Fruit fly (Drosophila melanogaster): ENCODE results near the gene CG5707.

The CG5707 gene

dm6 chr3L:2191994-2192450 is at the start of gene CG5707:
TSS of gene CG5707 (minus strand) at chr3L:2192221.
- TF ChIP-seq Hr96 (GFP tag; optimal IDR thresholded peaks at IDR 0.05) (peak; percentile 35), toe (GFP tag; optimal IDR thresholded peaks at IDR 0.05) (peak; percentile 38), kay (GFP tag; ENCODE audit: borderline replicate concordance) (peak; percentile 82), CG12768 (GFP tag; optimal IDR thresholded peaks at IDR 0.05) (peak; percentile 35), cnc (optimal IDR thresholded peaks at IDR 0.05) (peak in 1 of 2 experiments; percentile 54), Clk (GFP tag; optimal IDR thresholded peaks at IDR 0.05) (no peak), Mnt (GFP tag; optimal IDR thresholded peaks at IDR 0.05) (peak; percentile 45), bab1 (GFP tag; optimal IDR thresholded peaks at IDR 0.05) (peak; percentile 10), CG5204 (GFP tag; optimal IDR thresholded peaks at IDR 0.05) (peak; percentile 16), CG33017 (tag; optimal IDR thresholded peaks at IDR 0.05) (no peak), ovo (GFP tag; optimal IDR thresholded peaks at IDR 0.05) (no peak), tj (GFP tag; optimal IDR thresholded peaks at IDR 0.05) (peak; percentile 57), pad (GFP tag; optimal IDR thresholded peaks at IDR 0.05) (peak; percentile 53), CG14711 (tag; optimal IDR thresholded peaks at IDR 0.05) (peak; percentile 15), Crg-1 (GFP tag; optimal IDR thresholded peaks at IDR 0.05) (no peak), CG1620 (GFP tag; optimal IDR thresholded peaks at IDR 0.05) (no peak), CG7101 (tag; optimal IDR thresholded peaks at IDR 0.05) (peak; percentile 35), CG11617 (GFP tag; optimal IDR thresholded peaks at IDR 0.05) (peak; percentile 39), cic (GFP tag; optimal IDR thresholded peaks at IDR 0.05) (no peak), CG7045 (GFP tag; optimal IDR thresholded peaks at IDR 0.05) (no peak)

dm6 chr3L:2237543-2238233 is 45.7 kb upstream of the CG5707 start, which contains the start of gene ACXD:
TSS of gene ACXD (plus strand) at chr3L:2237608.
- TF ChIP-seq CG14711 (tag; optimal IDR thresholded peaks at IDR 0.05), result no peak
- TF ChIP-seq kay (GFP tag; ENCODE audit: borderline replicate concordance), result no peak
- TF ChIP-seq Clk (GFP tag; optimal IDR thresholded peaks at IDR 0.05), result no peak
- TF ChIP-seq Crg-1 (GFP tag; optimal IDR thresholded peaks at IDR 0.05), result no peak
- no peak for TF ChIP-seq CG7045 (GFP tag; optimal IDR thresholded peaks at IDR 0.05)
- TF ChIP-seq bab1 (GFP tag; optimal IDR thresholded peaks at IDR 0.05), result no peak
- peak; percentile 33 for TF ChIP-seq cic (GFP tag; optimal IDR thresholded peaks at IDR 0.05)

DNA sequence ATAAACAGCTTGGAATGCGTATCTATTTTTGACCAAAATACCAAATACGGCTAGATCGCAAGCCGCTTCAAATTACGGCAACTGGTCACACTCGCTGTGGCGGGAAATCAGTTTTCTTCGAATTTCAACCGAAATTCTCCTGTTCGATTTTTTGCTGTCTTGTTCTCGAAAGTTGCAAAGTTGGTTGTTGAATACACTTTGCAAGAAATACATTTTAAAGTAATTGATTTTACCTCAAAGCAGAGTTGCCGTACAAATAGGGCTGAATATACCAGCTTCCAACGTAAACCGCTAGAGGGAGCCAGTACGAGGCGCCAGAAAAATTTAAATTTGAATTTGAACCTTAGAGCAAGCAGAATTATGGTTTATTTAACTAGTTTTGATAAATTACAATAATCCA is 45.0 kb upstream of the CG5707 start, which contains the start of gene CG9018:
CG9018 (minus strand) TSS at position 43 of the 400 bp plus-strand sequence.
- no peak for TF ChIP-seq CG7101 (tag; optimal IDR thresholded peaks at IDR 0.05)
- no peak for TF ChIP-seq CG12768 (GFP tag; optimal IDR thresholded peaks at IDR 0.05)
- TF ChIP-seq CG11617 (GFP tag; optimal IDR thresholded peaks at IDR 0.05), result no peak
- TF ChIP-seq Hr96 (GFP tag; optimal IDR thresholded peaks at IDR 0.05), result no peak
- TF ChIP-seq CG5204 (GFP tag; optimal IDR thresholded peaks at IDR 0.05), result no peak
- TF ChIP-seq bab1 (GFP tag; optimal IDR thresholded peaks at IDR 0.05), result peak; percentile 35

dm6 chr3L:2229172-2229696 is 37.2 kb upstream of the CG5707 start, which contains the start of gene Oseg2:
TSS of gene Oseg2 (plus strand) at chr3L:2229646.
- TF ChIP-seq CG1620 (GFP tag; optimal IDR thresholded peaks at IDR 0.05) (no peak), pad (GFP tag; optimal IDR thresholded peaks at IDR 0.05) (no peak), CG14711 (tag; optimal IDR thresholded peaks at IDR 0.05) (no peak), Crg-1 (GFP tag; optimal IDR thresholded peaks at IDR 0.05) (no peak), CG11617 (GFP tag; optimal IDR thresholded peaks at IDR 0.05) (no peak), CG12768 (GFP tag; optimal IDR thresholded peaks at IDR 0.05) (no peak), tj (GFP tag; optimal IDR thresholded peaks at IDR 0.05) (no peak), cic (GFP tag; optimal IDR thresholded peaks at IDR 0.05) (no peak), Clk (GFP tag; optimal IDR thresholded peaks at IDR 0.05) (no peak), toe (GFP tag; optimal IDR thresholded peaks at IDR 0.05) (no peak)

DNA sequence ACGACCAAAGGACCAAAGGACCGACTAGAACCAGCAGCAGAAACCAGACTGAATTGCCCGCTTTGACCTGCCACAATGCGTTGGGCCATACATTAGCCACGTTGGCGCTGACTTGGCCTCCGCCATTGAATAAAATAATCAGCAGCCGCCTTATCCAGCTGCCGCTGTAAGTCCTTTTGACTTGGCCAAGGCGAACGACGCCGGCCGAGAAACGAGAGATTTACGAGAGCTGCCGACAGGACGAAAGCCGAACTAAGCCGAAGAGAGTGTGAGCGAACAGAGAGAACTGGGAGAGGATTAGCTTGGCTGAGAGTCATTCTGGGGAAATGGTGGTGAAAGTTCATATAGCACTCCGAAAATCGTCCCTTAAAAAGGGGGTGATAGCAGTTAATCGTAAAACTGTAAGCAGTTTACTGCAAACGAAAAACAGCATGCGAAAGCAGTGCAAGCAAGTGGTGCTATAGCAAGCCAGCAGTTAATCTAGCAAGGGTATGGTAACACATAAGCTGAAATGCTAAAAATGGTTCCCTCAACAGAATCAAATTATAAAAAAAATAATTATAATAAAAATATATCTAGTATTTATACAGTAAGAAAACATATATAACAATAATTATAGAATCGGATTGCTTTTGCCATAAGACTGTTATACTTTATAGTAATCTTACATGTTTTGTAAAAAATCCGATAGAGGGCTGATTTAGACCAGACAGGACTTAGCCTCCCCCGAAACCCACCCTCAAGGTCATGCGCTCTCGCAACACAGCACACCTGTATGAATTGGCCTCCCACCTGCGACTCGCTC is 36.5 kb upstream of the CG5707 start:
- peak; percentile 97 for TF ChIP-seq pad (GFP tag; optimal IDR thresholded peaks at IDR 0.05)
- no peak for TF ChIP-seq CG12768 (GFP tag; optimal IDR thresholded peaks at IDR 0.05)

DNA sequence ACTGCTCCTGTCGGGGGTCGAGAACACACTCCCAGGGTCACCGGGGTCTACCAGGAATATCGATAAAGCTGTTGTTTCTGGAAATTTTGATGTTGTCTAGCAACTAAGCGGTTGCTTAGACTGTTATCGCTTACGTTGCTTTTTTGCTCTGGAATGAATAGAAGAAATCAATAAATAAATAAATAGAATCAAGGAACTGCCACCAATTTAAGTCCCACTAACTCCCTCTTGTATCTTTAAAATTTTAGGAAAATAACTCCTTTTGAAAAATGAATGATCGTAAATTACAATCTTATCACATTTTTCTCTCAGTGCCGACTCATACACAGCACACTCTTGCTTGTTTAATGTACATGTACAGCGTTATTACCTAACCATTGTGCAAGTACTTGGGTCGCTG is 20.4 kb upstream of the CG5707 start, which contains the start of gene CG15878:
CG15878 (minus strand) TSS at position 101 of the 400 bp plus-strand sequence.
- TF ChIP-seq bab1 (GFP tag; optimal IDR thresholded peaks at IDR 0.05) (no peak), CG14711 (tag; optimal IDR thresholded peaks at IDR 0.05) (no peak), CG12768 (GFP tag; optimal IDR thresholded peaks at IDR 0.05) (no peak), CG5204 (GFP tag; optimal IDR thresholded peaks at IDR 0.05) (no peak)
